Worm (Caenorhabditis elegans): Measurements from ENCODE around the gene Y57G7A.11.

Y57G7A.11 gene

DNA sequence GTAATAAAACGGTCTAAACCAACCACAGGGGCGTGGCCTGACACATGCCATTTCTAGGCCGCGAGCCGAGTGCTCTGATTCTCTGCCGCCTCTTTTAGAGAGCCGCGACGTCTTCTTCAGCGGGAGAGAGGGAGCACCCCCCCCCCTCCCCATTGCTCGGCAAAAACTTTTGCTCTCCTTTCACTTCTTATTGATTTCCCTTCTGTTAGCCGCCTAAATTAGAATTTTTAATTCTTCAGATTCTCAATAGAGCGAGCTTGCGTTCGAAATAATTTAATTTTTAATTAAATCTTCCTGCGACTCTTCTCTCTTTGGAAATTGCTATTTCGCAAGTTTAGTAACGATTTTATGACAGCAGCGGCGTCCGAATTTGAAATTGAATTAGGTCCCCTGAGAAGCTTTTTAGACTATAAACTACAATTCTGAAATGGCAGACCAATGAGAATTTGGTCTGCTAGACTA is 46.5 kb upstream of the Y57G7A.11 start (continued):
- TF ChIP-seq sdz-12 (GFP tag; optimal IDR thresholded peaks at IDR 0.05) (no peak), attf-4 (tag; optimal IDR thresholded peaks at IDR 0.05) (no peak), madf-9 (GFP tag; conservative IDR thresholded peaks at IDR 0.05) (no peak), php-3 (GFP tag; IDR thresholded peaks at IDR 0.05) (no peak), unc-62 (GFP tag; optimal IDR thresholded peaks at IDR 0.05 in 1 of 2) (peak in 1 of 2 experiments; percentile 62), unc-62 (tag; optimal IDR thresholded peaks at IDR 0.05) (no peak), zip-2 (tag; optimal IDR thresholded peaks at IDR 0.05) (no peak), madf-5 (GFP tag; IDR thresholded peaks at IDR 0.05) (no peak), skn-1 (tag; optimal IDR thresholded peaks at IDR 0.05) (no peak), ZK337.2 (GFP tag; IDR thresholded peaks at IDR 0.05) (0 out of 2 replicates have a peak, but pooled peaks have one; percentile 8), daf-16 (GFP tag; optimal IDR thresholded peaks at IDR 0.05) (peak in 1 of 2 experiments; percentile 1), daf-16 (tag; optimal IDR thresholded peaks at IDR 0.05) (no peak), nhr-237 (tag; optimal IDR thresholded peaks at IDR 0.05) (no peak), lin-13 (GFP tag; optimal IDR thresholded peaks at IDR 0.05) (no peak), F37D6.2 (tag; optimal IDR thresholded peaks at IDR 0.05) (peak; percentile 22), F26F4.8 (GFP tag; conservative IDR thresholded peaks at IDR 0.05) (no peak), dve-1 (tag; optimal IDR thresholded peaks at IDR 0.05; ENCODE audit: insufficient read depth) (peak; percentile 14), nhr-48 (tag; optimal IDR thresholded peaks at IDR 0.05) (no peak), lsy-2 (tag; optimal IDR thresholded peaks at IDR 0.05) (peak in 1 of 2 experiments; percentile 58), zip-11 (GFP tag; IDR thresholded peaks at IDR 0.05) (no peak), F44E2.7 (GFP tag; IDR thresholded peaks at IDR 0.05) (no peak), nhr-10 (tag; optimal IDR thresholded peaks at IDR 0.05) (no peak), fkh-10 (GFP tag; optimal IDR thresholded peaks at IDR 0.05) (no peak)

DNA sequence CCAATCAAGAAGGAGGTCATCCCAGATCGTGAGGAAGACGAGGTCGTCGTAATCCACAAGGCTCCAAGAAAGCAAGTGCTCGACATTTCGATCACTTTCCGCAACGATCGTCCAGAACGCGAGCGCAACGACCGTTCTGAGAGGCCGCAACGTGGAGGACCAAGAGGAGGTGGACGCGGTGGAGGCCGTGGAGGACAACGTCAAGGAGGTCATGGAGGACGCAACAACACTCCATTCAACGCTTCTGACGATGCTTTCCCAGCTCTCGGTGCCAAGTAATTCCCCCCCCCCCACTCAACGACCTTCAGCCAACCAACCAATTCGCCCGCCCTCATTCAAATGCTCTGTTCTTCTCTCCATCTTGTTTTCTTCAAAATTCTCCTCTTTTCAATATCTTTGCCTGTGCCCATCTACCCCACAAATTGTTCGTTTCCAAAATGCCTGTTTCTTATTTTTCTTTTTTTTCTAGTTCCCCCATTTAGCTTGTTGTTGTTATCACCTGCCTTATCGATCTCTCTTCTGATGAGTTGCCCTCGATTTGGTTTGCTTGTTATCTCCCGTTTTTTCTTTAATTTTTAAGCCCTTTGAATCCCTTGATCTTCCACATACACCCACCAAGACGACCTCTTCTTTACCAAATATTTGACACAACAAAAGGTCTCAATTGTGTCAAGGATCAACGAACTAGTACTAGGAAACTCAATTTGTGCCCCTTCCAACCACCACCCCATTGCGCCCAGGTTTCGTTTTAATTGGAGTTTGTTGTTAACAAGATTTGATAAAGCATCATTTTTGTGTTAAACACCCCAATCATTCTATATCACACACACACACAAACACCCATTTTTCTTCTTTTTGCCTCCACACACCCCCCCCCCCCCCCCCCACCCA is 45.9 kb upstream of the Y57G7A.11 start:
- peak; percentile 6 for TF ChIP-seq lin-13 (GFP tag; optimal IDR thresholded peaks at IDR 0.05)
- TF ChIP-seq skn-1 (tag; optimal IDR thresholded peaks at IDR 0.05) = no peak
- TF ChIP-seq madf-5 (GFP tag; IDR thresholded peaks at IDR 0.05) = 0 out of 4 replicates have a peak, but pooled peaks of 1 of the 2 experiments have one; percentile 53
- TF ChIP-seq aha-1 (tag) = peak; percentile 34
- no peak for TF ChIP-seq mes-2 (tag; optimal IDR thresholded peaks at IDR 0.05; ENCODE audit: poor library complexity, severe bottlenecking)
- TF ChIP-seq Y105C5A.15 (GFP tag; IDR thresholded peaks at IDR 0.05) = 0 out of 2 replicates have a peak, but pooled peaks have one; percentile 10
- TF ChIP-seq madf-9 (GFP tag; conservative IDR thresholded peaks at IDR 0.05) = no peak
- TF ChIP-seq set-16 (GFP tag; IDR thresholded peaks at IDR 0.05) = peak; percentile 55

DNA sequence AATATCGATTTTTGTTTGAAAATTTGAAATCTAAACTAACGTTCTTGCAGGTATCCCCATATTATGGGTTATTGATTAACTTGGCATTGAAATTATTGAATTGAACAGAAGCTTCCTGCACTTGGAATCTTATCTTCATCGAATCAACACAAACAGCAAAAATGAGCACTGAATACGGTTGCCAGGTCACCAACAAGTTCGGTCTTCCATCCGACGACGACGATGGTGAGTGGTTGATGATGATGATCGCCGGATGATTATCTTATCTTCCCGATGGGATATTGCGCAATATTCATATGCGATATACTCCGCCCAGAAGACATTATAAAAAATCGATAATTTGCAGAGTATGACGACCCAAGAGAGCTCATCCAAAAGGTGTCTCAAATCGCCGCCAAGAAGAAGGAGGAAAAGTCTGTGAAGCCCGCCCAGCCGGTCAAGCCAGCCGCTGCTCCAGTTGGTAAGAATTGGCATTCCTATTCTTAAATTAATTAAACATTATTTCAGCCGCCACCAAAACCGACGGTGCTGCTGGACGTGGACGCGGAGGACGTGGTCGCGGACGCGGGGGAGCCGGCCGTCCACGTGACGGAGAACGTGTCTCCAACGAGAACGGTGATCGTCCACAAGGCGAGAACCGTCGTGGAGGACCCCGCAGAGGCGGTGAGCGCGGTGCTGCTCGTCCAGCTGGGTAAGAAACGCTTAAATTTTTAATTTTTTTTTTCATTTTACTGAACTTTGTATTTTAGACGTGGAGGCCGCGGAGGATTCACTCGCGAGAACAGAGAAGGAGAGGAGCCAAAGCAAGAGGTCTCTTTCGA is 44.5 kb upstream of the Y57G7A.11 start, which contains the start of gene vig-1:
Gene vig-1, plus strand, starts transcription at position 51 of the 821 bp plus-strand sequence.
- TF ChIP-seq madf-5 (GFP tag; IDR thresholded peaks at IDR 0.05) (0 out of 4 replicates have a peak, but pooled peaks of 1 of the 2 experiments have one; percentile 5), Y48G9A.11 (GFP tag; IDR thresholded peaks at IDR 0.05) (no peak), daf-8 (GFP tag; IDR thresholded peaks at IDR 0.05) (0 out of 2 replicates have a peak, but pooled peaks have one; percentile 11), set-16 (GFP tag; IDR thresholded peaks at IDR 0.05) (peak; percentile 92), ceh-28 (tag; optimal IDR thresholded peaks at IDR 0.05) (peak; percentile 49), zfp-3 (GFP tag; conservative IDR thresholded peaks at IDR 0.05) (0 out of 2 replicates have a peak, but pooled peaks have one; percentile 24)

DNA sequence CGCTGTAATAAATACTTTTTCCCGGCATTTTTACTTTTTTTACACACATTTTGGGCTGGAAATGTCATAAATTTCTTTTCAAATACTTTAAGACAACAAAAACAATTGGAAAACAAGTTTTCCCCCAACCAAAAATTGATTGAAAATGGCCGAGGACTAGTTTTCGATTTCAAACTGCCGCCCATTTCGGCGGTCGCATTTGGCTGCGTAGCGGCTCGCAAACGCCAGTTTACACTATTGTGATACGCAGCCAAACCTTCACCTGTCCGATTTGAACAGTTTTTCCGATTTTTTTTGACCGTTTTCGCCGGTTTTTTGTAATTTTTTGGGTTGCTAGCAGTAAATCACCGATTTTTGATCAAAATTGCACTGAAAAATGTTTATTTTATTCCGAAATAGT is 43.7 kb upstream of the Y57G7A.11 start:
- peak; percentile 88 for TF ChIP-seq sdz-12 (GFP tag; optimal IDR thresholded peaks at IDR 0.05)
- no peak for TF ChIP-seq unc-39 (tag; optimal IDR thresholded peaks at IDR 0.05)
- peak; percentile 93 for TF ChIP-seq T20F7.1 (GFP tag; optimal IDR thresholded peaks at IDR 0.05)
- TF ChIP-seq hif-1 (tag; optimal IDR thresholded peaks at IDR 0.05) = peak; percentile 64 to 93
- TF ChIP-seq Y75B8A.6 (GFP tag; IDR thresholded peaks at IDR 0.05) = peak; percentile 64; the same call in 1 of the 2 replicates
- peak; percentile 95 for TF ChIP-seq nhr-28 (tag; optimal IDR thresholded peaks at IDR 0.05)
- peak; percentile 93 for TF ChIP-seq Y48G9A.11 (GFP tag; IDR thresholded peaks at IDR 0.05)
- TF ChIP-seq mdt-29 (GFP tag; IDR thresholded peaks at IDR 0.05) = peak; percentile 91
- peak; percentile 93 for TF ChIP-seq arid-1 (GFP tag; conservative IDR thresholded peaks at IDR 0.05)
- no peak for TF ChIP-seq ztf-11 (tag; optimal IDR thresholded peaks at IDR 0.05)
- peak; percentile 47; the same call in 1 of the 2 replicates for TF ChIP-seq zip-11 (GFP tag; IDR thresholded peaks at IDR 0.05)
- peak; percentile 88 for TF ChIP-seq ctbp-1 (GFP tag; IDR thresholded peaks at IDR 0.05)
- peak; percentile 96 for TF ChIP-seq zfp-3 (GFP tag; conservative IDR thresholded peaks at IDR 0.05)
- peak; percentile 95 for TF ChIP-seq unc-130 (GFP tag; optimal IDR thresholded peaks at IDR 0.05)
- no peak for TF ChIP-seq ceh-62 (tag; optimal IDR thresholded peaks at IDR 0.05)

Measured in whole organism, L4 larva.